Worm (Caenorhabditis elegans): ENCODE results near the gene top-2.

Gene top-2

ce11 chrII:11880456-11881353, 5.8 kb downstream of the top-2 start (continued):
- TF ChIP-seq daf-12 (tag; optimal IDR thresholded peaks at IDR 0.05) (no peak), duxl-1 (tag; optimal IDR thresholded peaks at IDR 0.05; ENCODE audit: poor library complexity) (no peak), dve-1 (tag; optimal IDR thresholded peaks at IDR 0.05; ENCODE audit: insufficient read depth) (no peak), skn-1 (tag; optimal IDR thresholded peaks at IDR 0.05) (no peak), ama-1 (optimal IDR thresholded peaks at IDR 0.05) (peak; percentile 52), unc-39 (tag; optimal IDR thresholded peaks at IDR 0.05) (no peak), madf-9 (GFP tag; conservative IDR thresholded peaks at IDR 0.05) (no peak), ceh-62 (tag; optimal IDR thresholded peaks at IDR 0.05) (no peak), lin-15B (tag; optimal IDR thresholded peaks at IDR 0.05) (no peak), zfp-3 (GFP tag; conservative IDR thresholded peaks at IDR 0.05) (no peak), daf-16 (GFP tag; optimal IDR thresholded peaks at IDR 0.05) (peak in 1 of 2 experiments; percentile 19), daf-16 (tag; optimal IDR thresholded peaks at IDR 0.05) (no peak), T26A8.4 (GFP tag; IDR thresholded peaks at IDR 0.05) (no peak), F37D6.2 (tag; optimal IDR thresholded peaks at IDR 0.05) (no peak), nhr-111 (GFP tag; optimal IDR thresholded peaks at IDR 0.05) (no peak), F44E2.7 (GFP tag; IDR thresholded peaks at IDR 0.05) (no peak), php-3 (GFP tag; IDR thresholded peaks at IDR 0.05) (no peak), fkh-10 (GFP tag; optimal IDR thresholded peaks at IDR 0.05) (no peak), daf-8 (GFP tag; IDR thresholded peaks at IDR 0.05) (no peak), ztf-7 (tag; optimal IDR thresholded peaks at IDR 0.05) (no peak), zip-2 (tag; optimal IDR thresholded peaks at IDR 0.05) (no peak), dpl-1 (GFP tag; optimal IDR thresholded peaks at IDR 0.05) (no peak), Y5F2A.4 (GFP tag; optimal IDR thresholded peaks at IDR 0.05) (peak; percentile 23), nhr-41 (GFP tag; IDR thresholded peaks at IDR 0.05) (no peak), cey-2 (tag; optimal IDR thresholded peaks at IDR 0.05; ENCODE audit: borderline replicate concordance, insufficient read depth) (no peak), nhr-76 (tag; optimal IDR thresholded peaks at IDR 0.05) (no peak), lir-3 (tag; optimal IDR thresholded peaks at IDR 0.05) (no peak), nhr-11 (tag; optimal IDR thresholded peaks at IDR 0.05) (no peak), nhr-237 (tag; optimal IDR thresholded peaks at IDR 0.05) (no peak), vab-7 (GFP tag; IDR thresholded peaks at IDR 0.05) (no peak)

ce11 chrII:11883648-11884047, 8.7 kb downstream of the top-2 start, which contains the start of gene ZK930.6:
Gene ZK930.6 (plus strand): TSS chrII:11883948.
- TF ChIP-seq rbr-2 (tag; optimal IDR thresholded peaks at IDR 0.05) (no peak), zfp-3 (GFP tag; conservative IDR thresholded peaks at IDR 0.05) (no peak), ceh-44 (GFP tag; IDR thresholded peaks at IDR 0.05) (no peak), D1046.2 (GFP tag; IDR thresholded peaks at IDR 0.05) (no peak), dmd-6 (GFP tag; IDR thresholded peaks at IDR 0.05) (no peak), cey-2 (tag; optimal IDR thresholded peaks at IDR 0.05; ENCODE audit: borderline replicate concordance, insufficient read depth) (no peak), pqm-1 (tag; optimal IDR thresholded peaks at IDR 0.05) (no peak), unc-39 (tag; optimal IDR thresholded peaks at IDR 0.05) (no peak), unc-62 (GFP tag; optimal IDR thresholded peaks at IDR 0.05 in 1 of 2) (no peak), unc-62 (tag; optimal IDR thresholded peaks at IDR 0.05) (no peak), sdz-12 (GFP tag; optimal IDR thresholded peaks at IDR 0.05) (no peak), mdt-29 (GFP tag; IDR thresholded peaks at IDR 0.05) (no peak), nhr-41 (GFP tag; IDR thresholded peaks at IDR 0.05) (no peak), nhr-28 (tag; optimal IDR thresholded peaks at IDR 0.05) (no peak), nhr-111 (GFP tag; optimal IDR thresholded peaks at IDR 0.05) (no peak), unc-130 (GFP tag; optimal IDR thresholded peaks at IDR 0.05) (no peak), nhr-77 (tag; optimal IDR thresholded peaks at IDR 0.05) (no peak)

Data from whole organism, L4 larva.